Worm (Caenorhabditis elegans) whole organism, early embryonic: Measurements from ENCODE around the gene col-90.

ENCODE experiments used
- B0310.2 ChIP-seq: sonication (generic microtip); optimal IDR thresholded peaks from 2 replicates; lab custom pipeline; 2016; ENCODE audit warnings: mild to moderate bottlenecking, missing genetic modification characterization, missing compliant biosample characterization
- F13C5.2 ChIP-seq: sonication (generic microtip); optimal IDR thresholded peaks from 2 replicates; lab custom pipeline; 2017; ENCODE audit warnings: mild to moderate bottlenecking, missing genetic modification characterization, inconsistent platforms, missing compliant biosample characterization
- aly-1 ChIP-seq: sonication (generic microtip); optimal IDR thresholded peaks from 2 replicates; lab custom pipeline; 2016; ENCODE audit warnings: missing genetic modification characterization, missing compliant biosample characterization
- ama-1 ChIP-seq: fragments of 150-350 bp; optimal IDR thresholded peaks from 2 replicates; lab custom pipeline; 2014
- ceh-13 ChIP-seq: fragments of 200-800 bp; sonication (Bioruptor generic); optimal IDR thresholded peaks from 2 replicates; lab custom pipeline; 2018; ENCODE audit warnings: mild to moderate bottlenecking, missing genetic modification characterization, missing compliant biosample characterization
- ceh-36 ChIP-seq: sonication (generic microtip); optimal IDR thresholded peaks from 2 replicates; lab custom pipeline; 2016; ENCODE audit warnings: missing genetic modification characterization, inconsistent platforms, missing compliant biosample characterization
- flt-1 ChIP-seq: fragments of 200-800 bp; sonication (Bioruptor generic); IDR thresholded peaks from 2 replicates; pipeline ENCODE4 v1.3.6; 2022; ENCODE audit warnings: missing genetic modification characterization, missing compliant biosample characterization
- hmg-4 ChIP-seq: fragments of 200-800 bp; sonication (Bioruptor generic); optimal IDR thresholded peaks from 2 replicates; lab custom pipeline; 2018; ENCODE audit warnings: mild to moderate bottlenecking, missing genetic modification characterization, missing compliant biosample characterization
- hnd-1 ChIP-seq: sonication (generic microtip); optimal IDR thresholded peaks from 2 replicates; lab custom pipeline; 2016; ENCODE audit warnings: missing genetic modification characterization, missing compliant biosample characterization
- tra-4 ChIP-seq: sonication (generic microtip); optimal IDR thresholded peaks from 2 replicates; lab custom pipeline; 2017; ENCODE audit warnings: missing genetic modification characterization, missing compliant biosample characterization

- TF ChIP-seq hnd-1 (tag; lab: Kevin White, UChicago) (no peak), ceh-36 (no peak), ama-1 (lab: Kevin White, UChicago) (no peak), ceh-13 (GFP tag; lab: Kevin White, UChicago) (no peak), flt-1 (no peak), tra-4 (tag; lab: Kevin White, UChicago) (no peak), F13C5.2 (tag; lab: Kevin White, UChicago) (no peak), B0310.2 (tag; lab: Kevin White, UChicago) (no peak), hmg-4 (GFP tag; lab: Kevin White, UChicago) (no peak), aly-1 (tag; lab: Kevin White, UChicago) (no peak)
Observed at ce11 chrIII:7940819-7941218, 7.8 kb upstream of the col-90 start, which contains the start of gene C29E4.12.
